Worm (Caenorhabditis elegans) whole organism, late embryonic: ENCODE measurements around the gene K02C4.3.

Source experiments
- F13H6.1 ChIP-seq: sonication (generic microtip); optimal IDR thresholded peaks from 2 replicates; lab custom pipeline; 2016; ENCODE audit warnings: missing genetic modification characterization, missing compliant biosample characterization
- K09A11.1 ChIP-seq: sonication (generic microtip); optimal IDR thresholded peaks from 2 replicates; lab custom pipeline; 2017; ENCODE audit warnings: antibody characterized with exemption, mild to moderate bottlenecking, missing genetic modification characterization, missing compliant biosample characterization; ENCODE audit not compliant: insufficient read depth
- Y22D7AL.16 ChIP-seq: sonication (generic microtip); optimal IDR thresholded peaks from 2 replicates; lab custom pipeline; 2016; ENCODE audit warnings: missing genetic modification characterization, missing compliant biosample characterization
- ahr-1 ChIP-seq: sonication (generic microtip); optimal IDR thresholded peaks from 2 replicates; lab custom pipeline; 2016; ENCODE audit warnings: missing genetic modification characterization, missing compliant biosample characterization
- ceh-14 ChIP-seq: sonication (generic microtip); optimal IDR thresholded peaks from 2 replicates; lab custom pipeline; 2016; ENCODE audit warnings: missing genotype, missing genetic modification characterization, missing compliant biosample characterization
- ceh-24 ChIP-seq: sonication (generic microtip); optimal IDR thresholded peaks from 2 replicates; lab custom pipeline; 2016; ENCODE audit warnings: mild to moderate bottlenecking, missing genetic modification characterization, missing compliant biosample characterization
- ceh-48 ChIP-seq: sonication (generic microtip); optimal IDR thresholded peaks from 2 replicates; lab custom pipeline; 2016; ENCODE audit warnings: missing genetic modification characterization, inconsistent platforms, missing compliant biosample characterization
- ceh-6 ChIP-seq: fragments of 200-800 bp; sonication (Bioruptor generic); optimal IDR thresholded peaks from 2 replicates; lab custom pipeline; 2018; ENCODE audit warnings: mild to moderate bottlenecking, missing genetic modification characterization, missing compliant biosample characterization
- ceh-9 ChIP-seq: sonication (generic microtip); optimal IDR thresholded peaks from 2 replicates; lab custom pipeline; 2016; ENCODE audit warnings: mild to moderate bottlenecking, missing genetic modification characterization, inconsistent platforms, missing compliant biosample characterization
- che-1 ChIP-seq: sonication (generic microtip); optimal IDR thresholded peaks from 2 replicates; lab custom pipeline; 2016; ENCODE audit warnings: mild to moderate bottlenecking, missing genetic modification characterization, missing compliant biosample characterization
- dmd-4 ChIP-seq: sonication (generic microtip); optimal IDR thresholded peaks from 2 replicates; lab custom pipeline; 2016; ENCODE audit warnings: borderline replicate concordance, missing genetic modification characterization, missing compliant biosample characterization
- dve-1 ChIP-seq: sonication (generic microtip); optimal IDR thresholded peaks from 2 replicates; lab custom pipeline; 2017; ENCODE audit warnings: antibody characterized with exemption, mild to moderate bottlenecking, missing genetic modification characterization, missing compliant biosample characterization
- elt-4 ChIP-seq: sonication (generic microtip); optimal IDR thresholded peaks from 2 replicates; lab custom pipeline; 2016; ENCODE audit warnings: missing genetic modification characterization, missing compliant biosample characterization
- ets-4 ChIP-seq: sonication (generic microtip); optimal IDR thresholded peaks from 2 replicates; lab custom pipeline; 2016; ENCODE audit warnings: missing genetic modification characterization, missing compliant biosample characterization
- eyg-1 ChIP-seq: sonication (generic microtip); optimal IDR thresholded peaks from 2 replicates; lab custom pipeline; 2016; ENCODE audit warnings: missing genotype, missing genetic modification characterization, missing compliant biosample characterization
- fax-1 ChIP-seq: sonication (generic microtip); optimal IDR thresholded peaks from 2 replicates; lab custom pipeline; 2016; ENCODE audit warnings: missing genotype, missing genetic modification characterization, missing compliant biosample characterization
- fkh-10 ChIP-seq: fragments of 150-350 bp; optimal IDR thresholded peaks from 2 replicates; lab custom pipeline; 2014; ENCODE audit warnings: missing biosample characterization, missing genetic modification reagents, missing genetic modification characterization
- fkh-6 ChIP-seq: sonication (generic microtip); optimal IDR thresholded peaks from 2 replicates; lab custom pipeline; 2016; ENCODE audit warnings: missing genetic modification characterization, missing compliant biosample characterization
- gmeb-2 ChIP-seq: sonication (generic microtip); optimal IDR thresholded peaks from 2 replicates; lab custom pipeline; 2016; ENCODE audit warnings: missing genetic modification characterization, inconsistent platforms, missing compliant biosample characterization
- lim-6 ChIP-seq: sonication (generic microtip); optimal IDR thresholded peaks from 2 replicates; lab custom pipeline; 2016; ENCODE audit warnings: missing genetic modification characterization, missing compliant biosample characterization
- lin-11 ChIP-seq: fragments of 200-800 bp; sonication (Bioruptor generic); optimal IDR thresholded peaks from 2 replicates; lab custom pipeline; 2018; ENCODE audit warnings: mild to moderate bottlenecking, missing genetic modification characterization, missing compliant biosample characterization
- madf-2 ChIP-seq: sonication (generic microtip); optimal IDR thresholded peaks from 2 replicates; lab custom pipeline; 2017; ENCODE audit warnings: missing genetic modification characterization, missing compliant biosample characterization
- mec-3 ChIP-seq: sonication (generic microtip); optimal IDR thresholded peaks from 2 replicates; lab custom pipeline; 2016; ENCODE audit warnings: borderline replicate concordance, missing genetic modification characterization, missing compliant biosample characterization
- nfya-1 ChIP-seq: sonication (generic microtip); optimal IDR thresholded peaks from 2 replicates; lab custom pipeline; 2017; ENCODE audit warnings: missing genetic modification characterization, mild to moderate bottlenecking, missing compliant biosample characterization, antibody characterized with exemption, moderate library complexity
- nhr-11 ChIP-seq: fragments of 150-350 bp; optimal IDR thresholded peaks from 2 replicates; lab custom pipeline; 2014; ENCODE audit warnings: missing biosample characterization, missing genetic modification characterization
- nhr-232 ChIP-seq: sonication (generic microtip); optimal IDR thresholded peaks from 2 replicates; lab custom pipeline; 2016; ENCODE audit warnings: missing genetic modification characterization, missing compliant biosample characterization
- npax-4 ChIP-seq: sonication (generic microtip); optimal IDR thresholded peaks from 2 replicates; lab custom pipeline; 2016; ENCODE audit warnings: missing genetic modification characterization, missing compliant biosample characterization
- odd-2 ChIP-seq: sonication (generic microtip); optimal IDR thresholded peaks from 2 replicates; lab custom pipeline; 2017; ENCODE audit warnings: antibody characterized with exemption, mild to moderate bottlenecking, missing genetic modification characterization, missing compliant biosample characterization
- pag-3 ChIP-seq: sonication (generic microtip); optimal IDR thresholded peaks from 2 replicates; lab custom pipeline; 2016; ENCODE audit warnings: missing compliant biosample characterization, missing genetic modification characterization, borderline replicate concordance
- pat-9 ChIP-seq: fragments of 200-800 bp; sonication (Bioruptor generic); optimal IDR thresholded peaks from 2 replicates; lab custom pipeline; 2018; ENCODE audit warnings: mild to moderate bottlenecking, missing genetic modification characterization, moderate library complexity, missing compliant biosample characterization
- pros-1 ChIP-seq: fragments of 150-350 bp; optimal IDR thresholded peaks from 2 replicates; lab custom pipeline; 2014; ENCODE audit warnings: missing biosample characterization, missing genetic modification reagents, missing genetic modification characterization
- ref-2 ChIP-seq: sonication (generic microtip); optimal IDR thresholded peaks from 2 replicates; lab custom pipeline; 2016; ENCODE audit warnings: missing genetic modification characterization, missing compliant biosample characterization
- sdc-2 ChIP-seq: sonication (generic microtip); optimal IDR thresholded peaks from 2 replicates; lab custom pipeline; 2016; ENCODE audit warnings: missing genotype, missing genetic modification characterization, missing compliant biosample characterization
- sox-2 ChIP-seq: fragments of 200-800 bp; sonication (Bioruptor generic); IDR thresholded peaks from 2 replicates; pipeline ENCODE4 v1.3.6; 2022; ENCODE audit warnings: missing genetic modification reagents, missing genetic modification characterization, missing compliant biosample characterization
- syd-9 ChIP-seq: sonication (generic microtip); optimal IDR thresholded peaks from 2 replicates; lab custom pipeline; 2016; ENCODE audit warnings: mild to moderate bottlenecking, missing genetic modification characterization, moderate library complexity, missing compliant biosample characterization
- tbx-2 ChIP-seq: sonication (generic microtip); optimal IDR thresholded peaks from 2 replicates; lab custom pipeline; 2016; ENCODE audit warnings: missing genetic modification characterization, missing compliant biosample characterization
- unc-42 ChIP-seq: sonication (generic microtip); optimal IDR thresholded peaks from 2 replicates; lab custom pipeline; 2016; ENCODE audit warnings: missing genotype, missing genetic modification characterization, missing compliant biosample characterization
- unc-55 ChIP-seq: sonication (generic microtip); optimal IDR thresholded peaks from 2 replicates; lab custom pipeline; 2017; ENCODE audit warnings: missing biosample characterization, missing genetic modification reagents, missing genetic modification characterization
- unc-86 ChIP-seq: sonication (generic microtip); optimal IDR thresholded peaks from 2 replicates; lab custom pipeline; 2016; ENCODE audit warnings: missing genetic modification characterization, missing compliant biosample characterization
- ztf-16 ChIP-seq: sonication (generic microtip); optimal IDR thresholded peaks from 2 replicates; lab custom pipeline; 2017; ENCODE audit warnings: missing genetic modification characterization, missing compliant biosample characterization

Gene K02C4.3

ce11 chrII:8037863-8038262 lies 48.8 kb downstream of the K02C4.3 start, which contains the start of gene C08B11.9:
Gene C08B11.9 (minus strand): TSS chrII:8038169.
- TF ChIP-seq ceh-48 (tag; lab: Kevin White, UChicago) (no peak), unc-86 (tag; lab: Kevin White, UChicago) (no peak), fkh-10 (GFP tag; lab: Kevin White, UChicago) (no peak), che-1 (tag; lab: Kevin White, UChicago) (no peak), ceh-24 (tag; lab: Kevin White, UChicago) (no peak), ref-2 (tag; lab: Kevin White, UChicago) (no peak), nhr-232 (tag; lab: Kevin White, UChicago) (no peak), mec-3 (tag; lab: Kevin White, UChicago) (no peak), K09A11.1 (tag; lab: Kevin White, UChicago) (no peak), fax-1 (tag; lab: Kevin White, UChicago) (no peak), pag-3 (tag; lab: Kevin White, UChicago) (no peak), tbx-2 (tag; lab: Kevin White, UChicago) (no peak), gmeb-2 (tag; lab: Kevin White, UChicago) (no peak)

ce11 chrII:8037246-8037645 lies 49.4 kb downstream of the K02C4.3 start, which contains the start of gene arp-6:
Gene arp-6 (minus strand): TSS chrII:8037346.
- TF ChIP-seq fkh-6 (tag; lab: Kevin White, UChicago) (no peak), syd-9 (tag; lab: Kevin White, UChicago) (no peak), odd-2 (tag; lab: Kevin White, UChicago) (no peak), ahr-1 (tag; lab: Kevin White, UChicago) (no peak), pag-3 (tag; lab: Kevin White, UChicago) (no peak), sox-2 (GFP tag; lab: Robert Waterston, UW) (no peak), npax-4 (tag; lab: Kevin White, UChicago) (no peak), K09A11.1 (tag; lab: Kevin White, UChicago) (no peak)

- TF ChIP-seq pros-1 (tag; lab: Kevin White, UChicago) (no peak), ets-4 (tag; lab: Kevin White, UChicago) (no peak), nfya-1 (tag; lab: Kevin White, UChicago) (no peak), mec-3 (tag; lab: Kevin White, UChicago) (no peak), npax-4 (tag; lab: Kevin White, UChicago) (no peak), K09A11.1 (tag; lab: Kevin White, UChicago) (no peak), nhr-11 (tag; lab: Kevin White, UChicago) (no peak), Y22D7AL.16 (tag; lab: Kevin White, UChicago) (no peak), F13H6.1 (tag; lab: Kevin White, UChicago) (no peak), lim-6 (tag; lab: Kevin White, UChicago) (no peak), unc-55 (GFP tag; lab: Kevin White, UChicago) (no peak), ceh-9 (no peak), elt-4 (no peak), ztf-16 (tag; lab: Kevin White, UChicago) (no peak), dve-1 (tag; lab: Kevin White, UChicago) (no peak), fax-1 (tag; lab: Kevin White, UChicago) (no peak), nhr-232 (tag; lab: Kevin White, UChicago) (no peak), pag-3 (tag; lab: Kevin White, UChicago) (no peak), dmd-4 (tag; lab: Kevin White, UChicago) (no peak)
Measured at ce11 chrII:8035667-8036066, 51.0 kb downstream of the K02C4.3 start, which contains the start of gene sap-49. Gene sap-49 (minus strand): TSS chrII:8035767.

ce11 chrII:8034617-8035016 lies 52.0 kb downstream of the K02C4.3 start:
- TF ChIP-seq ceh-6 (GFP tag; lab: Kevin White, UChicago) (no peak), madf-2 (tag; lab: Kevin White, UChicago) (no peak), elt-4 (no peak), pros-1 (tag; lab: Kevin White, UChicago) (no peak), lin-11 (tag; lab: Kevin White, UChicago) (no peak), unc-55 (GFP tag; lab: Kevin White, UChicago) (no peak), pat-9 (no peak), eyg-1 (no peak), ets-4 (tag; lab: Kevin White, UChicago) (no peak), unc-42 (no peak), ztf-16 (tag; lab: Kevin White, UChicago) (no peak), ceh-9 (no peak), ref-2 (tag; lab: Kevin White, UChicago) (no peak), unc-86 (tag; lab: Kevin White, UChicago) (no peak), ceh-14 (tag; lab: Kevin White, UChicago) (no peak), sdc-2 (tag; lab: Kevin White, UChicago) (no peak)
